Worm (Caenorhabditis elegans) whole organism, mixed stage, embryonic: Measurements from ENCODE around the gene C38C3.6.

ENCODE experiments used
- lsy-2 ChIP-seq: fragments of 150-350 bp; optimal IDR thresholded peaks from 2 replicates; lab custom pipeline; 2014; ENCODE audit warnings: missing biosample characterization, missing genetic modification characterization
- nhr-237 ChIP-seq: fragments of 150-350 bp; optimal IDR thresholded peaks from 2 replicates; lab custom pipeline; 2014; ENCODE audit warnings: missing biosample characterization, missing genetic modification characterization
- nhr-76 ChIP-seq: sonication (generic microtip); optimal IDR thresholded peaks from 2 replicates; lab custom pipeline; 2017; ENCODE audit warnings: missing biosample characterization, missing genetic modification characterization
- pha-4 ChIP-seq: fragments of 150-350 bp; optimal IDR thresholded peaks from 2 replicates; lab custom pipeline; 2018; ENCODE audit warnings: missing biosample characterization, missing genetic modification reagents, missing genetic modification characterization
- snpc-4 ChIP-seq: fragments of 150-350 bp; optimal IDR thresholded peaks from 2 replicates; lab custom pipeline; 2014; ENCODE audit warnings: missing biosample characterization, missing genetic modification characterization
- unc-62 ChIP-seq: fragments of 150-350 bp; optimal IDR thresholded peaks from 2 replicates; lab custom pipeline; 2014; ENCODE audit warnings: missing biosample characterization, missing genetic modification reagents, missing genetic modification characterization
- zip-8 ChIP-seq: fragments of 150-350 bp; optimal IDR thresholded peaks from 2 replicates; lab custom pipeline; 2014; ENCODE audit warnings: missing biosample characterization, missing genetic modification characterization

- TF ChIP-seq snpc-4 (tag; lab: Kevin White, UChicago) = no peak
- no peak for TF ChIP-seq zip-8 (tag; lab: Kevin White, UChicago)
- TF ChIP-seq nhr-76 (tag; lab: Kevin White, UChicago) = no peak
- TF ChIP-seq pha-4 (tag; lab: Kevin White, UChicago) = no peak
- no peak for TF ChIP-seq unc-62 (GFP tag; lab: Kevin White, UChicago)
- no peak for TF ChIP-seq lsy-2 (tag; lab: Kevin White, UChicago)
- TF ChIP-seq nhr-237 (tag; lab: Kevin White, UChicago) = no peak
Observed at ce11 chrV:1486031-1486430, 5.4 kb downstream of the C38C3.6 start.
